Worm (Caenorhabditis elegans): Measurements from ENCODE around the gene rpl-11.2.

DNA sequence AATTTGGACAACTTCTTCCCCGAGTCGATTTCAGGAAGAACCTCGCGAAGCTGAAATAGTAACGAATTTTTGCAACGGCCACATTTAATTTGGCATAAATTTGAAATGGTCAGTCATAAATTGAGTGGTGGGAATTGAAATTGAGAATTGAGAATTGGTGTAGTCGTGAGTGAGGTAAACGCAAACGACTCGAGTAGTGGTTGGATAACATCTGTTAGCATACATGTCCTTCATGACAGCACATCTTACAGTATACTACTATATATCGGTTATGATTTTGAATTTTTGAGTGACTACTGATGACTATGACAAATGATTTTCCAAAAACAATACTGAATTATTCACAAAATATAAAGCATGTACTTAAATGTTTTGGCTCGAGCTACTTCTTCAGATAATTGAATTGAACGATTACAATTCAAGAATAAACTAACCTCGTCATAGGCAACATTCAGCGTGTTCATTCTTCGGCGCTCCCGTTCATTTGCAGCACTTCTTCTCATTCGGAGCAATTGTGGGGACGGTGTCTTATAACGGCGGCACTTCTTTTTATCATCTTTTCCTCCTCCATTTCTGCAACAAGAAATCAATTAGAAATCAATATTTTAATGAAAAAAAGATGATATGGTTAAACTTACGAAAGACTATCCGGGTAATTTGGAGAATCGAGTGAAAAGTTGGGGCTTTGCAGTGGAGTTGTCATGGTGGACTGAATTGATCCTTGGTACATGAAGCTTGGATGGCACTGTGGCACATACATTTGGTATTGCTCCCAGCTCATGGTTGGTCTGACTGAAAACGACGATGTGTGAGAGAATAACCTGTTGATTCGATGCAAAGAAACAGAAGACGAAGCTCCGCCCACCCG is 12.9 kb downstream of the rpl-11.2 start, which contains the start of gene lin-32:
- no peak for TF ChIP-seq ref-1 (GFP tag; conservative IDR thresholded peaks at IDR 0.05)
- TF ChIP-seq klf-2 (GFP tag; conservative IDR thresholded peaks at IDR 0.05): no peak
